Fruit fly (Drosophila melanogaster): ENCODE results near the gene PIP4K.

PIP4K gene

DNA sequence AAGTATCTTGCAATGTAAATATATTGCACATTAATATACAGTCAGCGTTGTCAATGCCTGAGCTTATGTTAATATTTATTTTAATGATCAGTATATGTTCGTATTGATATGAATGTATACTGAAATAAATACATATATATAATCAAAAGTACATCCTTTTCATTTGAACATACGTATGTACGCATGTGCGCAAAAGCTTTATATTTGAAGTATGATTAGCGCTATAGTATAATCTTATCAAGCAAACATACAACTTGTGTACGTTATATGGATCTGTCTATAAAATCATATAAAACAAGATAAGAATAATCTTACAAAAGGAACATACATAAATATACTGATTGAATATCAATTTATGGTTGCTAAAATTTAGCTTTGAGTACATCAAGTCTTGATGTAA is 2.5 kb upstream of the PIP4K start:
- TF ChIP-seq CrebA (GFP tag; optimal IDR thresholded peaks at IDR 0.05; ENCODE audit: borderline replicate concordance) = peak; percentile 55
- TF ChIP-seq dl (GFP tag; optimal IDR thresholded peaks at IDR 0.05; ENCODE audit: insufficient read depth in 1 of 2, partially characterized antibody in 2 of 2) = no peak
- peak; percentile 11 for TF ChIP-seq Hnf4 (GFP tag; optimal IDR thresholded peaks at IDR 0.05)
- peak; percentile 40 for TF ChIP-seq Sp1 (GFP tag; optimal IDR thresholded peaks at IDR 0.05)

DNA sequence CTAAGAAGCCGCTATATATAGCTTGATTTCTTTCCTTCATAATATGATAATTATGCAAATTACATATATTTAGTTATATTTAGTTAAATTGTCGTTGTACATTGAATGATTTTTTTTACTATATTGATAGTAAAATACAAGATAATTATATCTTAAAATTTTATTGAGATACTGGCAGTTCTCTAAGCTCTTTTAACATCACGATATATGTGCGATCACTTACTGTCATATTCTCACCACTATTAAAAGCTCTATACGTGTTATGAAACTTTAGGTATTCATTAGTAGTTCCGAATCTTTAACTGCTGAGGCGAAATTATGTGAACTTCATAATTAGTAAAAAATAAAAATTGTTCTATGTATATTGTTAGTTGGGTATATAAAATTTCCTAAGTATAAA is 2.0 kb upstream of the PIP4K start, which contains the start of gene Mitf:
TSS of gene Mitf (plus strand) at position 254 of the 400 bp plus-strand sequence.
- peak; percentile 5 for TF ChIP-seq woc (GFP tag; optimal IDR thresholded peaks at IDR 0.05)
- TF ChIP-seq GATAd (GFP tag; optimal IDR thresholded peaks at IDR 0.05) = no peak
- TF ChIP-seq CG9705 (GFP tag; optimal IDR thresholded peaks at IDR 0.05) = no peak
- no peak for TF ChIP-seq Hr83 (GFP tag; optimal IDR thresholded peaks at IDR 0.05; ENCODE audit: poor library complexity, severe bottlenecking)

DNA sequence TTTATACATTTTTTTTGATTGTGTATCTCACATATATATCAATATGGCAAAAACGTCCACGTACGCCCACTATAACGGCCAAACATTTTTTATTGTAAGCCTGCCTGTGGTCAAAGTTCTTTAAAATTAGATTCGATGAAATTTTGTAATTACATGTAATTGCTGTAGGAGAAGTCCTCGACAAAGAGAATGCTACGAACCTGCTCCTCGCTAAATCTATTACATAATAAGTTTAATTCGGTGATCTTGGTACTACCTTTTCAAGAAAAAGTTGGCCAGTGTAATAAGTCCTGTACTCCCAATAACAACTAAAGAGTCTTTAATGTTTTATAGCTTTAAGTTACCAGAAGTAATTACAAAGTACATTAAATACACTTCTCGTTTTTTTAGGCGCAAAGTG is 5.0 kb downstream of the PIP4K start:
- TF ChIP-seq CG32264 (GFP tag; optimal IDR thresholded peaks at IDR 0.05) = no peak
- TF ChIP-seq ey (GFP tag; optimal IDR thresholded peaks at IDR 0.05) = no peak
- TF ChIP-seq woc (GFP tag; optimal IDR thresholded peaks at IDR 0.05) = no peak
- TF ChIP-seq sv (GFP tag; optimal IDR thresholded peaks at IDR 0.05) = no peak
- TF ChIP-seq sage (GFP tag; optimal IDR thresholded peaks at IDR 0.05) = no peak
- no peak for TF ChIP-seq OdsH (GFP tag; optimal IDR thresholded peaks at IDR 0.05)
- TF ChIP-seq brk (GFP tag; optimal IDR thresholded peaks at IDR 0.05) = no peak
- TF ChIP-seq h (GFP tag; optimal IDR thresholded peaks at IDR 0.05) = no peak
- no peak for TF ChIP-seq GATAd (GFP tag; optimal IDR thresholded peaks at IDR 0.05)
- TF ChIP-seq Dfd (GFP tag; optimal IDR thresholded peaks at IDR 0.05) = no peak
- TF ChIP-seq jim (GFP tag; optimal IDR thresholded peaks at IDR 0.05) = no peak
- no peak for TF ChIP-seq pan (optimal IDR thresholded peaks at IDR 0.05)
- no peak for TF ChIP-seq Rel (GFP tag; optimal IDR thresholded peaks at IDR 0.05)
- no peak for TF ChIP-seq Rel (tag; optimal IDR thresholded peaks at IDR 0.05)

dm6 chr4:1186828-1187227 is 9.8 kb downstream of the PIP4K start:
- TF ChIP-seq woc (GFP tag; optimal IDR thresholded peaks at IDR 0.05) (no peak), ey (GFP tag; optimal IDR thresholded peaks at IDR 0.05) (no peak), lola (GFP tag; optimal IDR thresholded peaks at IDR 0.05) (no peak), CG9705 (GFP tag; optimal IDR thresholded peaks at IDR 0.05) (no peak), fru (GFP tag; optimal IDR thresholded peaks at IDR 0.05) (no peak), CG32264 (GFP tag; optimal IDR thresholded peaks at IDR 0.05) (no peak)

- no peak for TF ChIP-seq brk (GFP tag; optimal IDR thresholded peaks at IDR 0.05)
- TF ChIP-seq Hr83 (GFP tag; optimal IDR thresholded peaks at IDR 0.05; ENCODE audit: poor library complexity, severe bottlenecking) = no peak
- no peak for TF ChIP-seq CG32264 (GFP tag; optimal IDR thresholded peaks at IDR 0.05)
- TF ChIP-seq Sp1 (GFP tag; optimal IDR thresholded peaks at IDR 0.05) = no peak
- no peak for TF ChIP-seq OdsH (GFP tag; optimal IDR thresholded peaks at IDR 0.05)
- no peak for TF ChIP-seq Hr78 (GFP tag; optimal IDR thresholded peaks at IDR 0.05)
- no peak for TF ChIP-seq CrebA (GFP tag; optimal IDR thresholded peaks at IDR 0.05; ENCODE audit: borderline replicate concordance)
- TF ChIP-seq Dif (GFP tag; optimal IDR thresholded peaks at IDR 0.05; ENCODE audit: partially characterized antibody) = no peak
- TF ChIP-seq h (GFP tag; optimal IDR thresholded peaks at IDR 0.05) = no peak
- no peak for TF ChIP-seq sv (GFP tag; optimal IDR thresholded peaks at IDR 0.05)
- TF ChIP-seq woc (GFP tag; optimal IDR thresholded peaks at IDR 0.05) = no peak
- TF ChIP-seq dmrt93B (GFP tag; optimal IDR thresholded peaks at IDR 0.05) = no peak
- no peak for TF ChIP-seq ey (GFP tag; optimal IDR thresholded peaks at IDR 0.05)
- no peak for TF ChIP-seq lola (GFP tag; optimal IDR thresholded peaks at IDR 0.05)
- no peak for TF ChIP-seq HLH106 (tag; optimal IDR thresholded peaks at IDR 0.05)
- no peak for TF ChIP-seq fru (GFP tag; optimal IDR thresholded peaks at IDR 0.05)
- TF ChIP-seq Rel (GFP tag; optimal IDR thresholded peaks at IDR 0.05) = no peak
- TF ChIP-seq Rel (tag; optimal IDR thresholded peaks at IDR 0.05) = no peak
- no peak for TF ChIP-seq dl (GFP tag; optimal IDR thresholded peaks at IDR 0.05; ENCODE audit: insufficient read depth in 1 of 2, partially characterized antibody in 2 of 2)
- no peak for TF ChIP-seq Myc (optimal IDR thresholded peaks at IDR 0.05)
These were observed 11.2 kb downstream of the PIP4K start, which contains the start of gene CG33521 for dm6 chr4:1185468-1185867. Gene CG33521 (plus strand): TSS chr4:1185768.

- no peak for TF ChIP-seq Hnf4 (GFP tag; optimal IDR thresholded peaks at IDR 0.05)
- no peak for TF ChIP-seq pan (optimal IDR thresholded peaks at IDR 0.05)
- TF ChIP-seq dl (GFP tag; optimal IDR thresholded peaks at IDR 0.05; ENCODE audit: insufficient read depth in 1 of 2, partially characterized antibody in 2 of 2) = no peak
- no peak for TF ChIP-seq N (GFP tag; optimal IDR thresholded peaks at IDR 0.05)
- no peak for TF ChIP-seq CG9705 (GFP tag; optimal IDR thresholded peaks at IDR 0.05)
These were observed 13.8 kb downstream of the PIP4K start for dm6 chr4:1182809-1183208.
